Fruit fly (Drosophila melanogaster): ENCODE data around the gene narya.

- TF ChIP-seq CG8478 (optimal IDR thresholded peaks at IDR 0.05) (no peak), pan (optimal IDR thresholded peaks at IDR 0.05) (no peak), EcR (GFP tag; optimal IDR thresholded peaks at IDR 0.05) (no peak), psq (optimal IDR thresholded peaks at IDR 0.05) (no peak), Dll (optimal IDR thresholded peaks at IDR 0.05) (no peak), usp (GFP tag; optimal IDR thresholded peaks at IDR 0.05) (no peak)
Observed at dm6 chrX:19479134-19479533, 4.3 kb downstream of the narya start, which contains the start of gene CG32533.
